Fruit fly (Drosophila melanogaster) whole organism, prepupa: ENCODE data around the gene CG31659.

ENCODE experiments used
- CG11294 ChIP-seq: fragments of 200-800 bp; sonication (Bioruptor generic); IDR thresholded peaks from 2 replicates; pipeline ENCODE4 v1.3.6; 2022; ENCODE audit warnings: missing biosample characterization, missing genetic modification characterization
- CG8119 ChIP-seq: fragments of 200-800 bp; sonication (Bioruptor generic); IDR thresholded peaks from 3 replicates; pipeline ENCODE4 v1.3.6; 2022; ENCODE audit warnings: missing biosample characterization, missing genetic modification characterization
- Gug ChIP-seq: fragments of 200-800 bp; sonication (Bioruptor generic); IDR thresholded peaks from 2 replicates; pipeline ENCODE4 v1.3.6; 2022; ENCODE audit warnings: missing biosample characterization, missing genetic modification characterization
- Hr39 ChIP-seq: fragments of 200-800 bp; sonication (Bioruptor generic); optimal IDR thresholded peaks from 2 replicates; lab custom pipeline; 2016; ENCODE audit warnings: missing biosample characterization, missing genetic modification characterization
- Met ChIP-seq: fragments of 200-800 bp; sonication (Bioruptor generic); optimal IDR thresholded peaks from 3 replicates; lab custom pipeline; 2016; ENCODE audit warnings: missing biosample characterization, missing genetic modification characterization
- OdsH ChIP-seq: fragments of 200-800 bp; sonication (Bioruptor generic); optimal IDR thresholded peaks from 3 replicates; lab custom pipeline; 2016; ENCODE audit warnings: missing biosample characterization, missing genetic modification characterization
- Sox102F ChIP-seq: fragments of 200-800 bp; sonication (Bioruptor generic); optimal IDR thresholded peaks from 2 replicates; lab custom pipeline; 2016; ENCODE audit warnings: missing biosample characterization, mild to moderate bottlenecking, missing genetic modification characterization
- dsx ChIP-seq: fragments of 200-800 bp; optimal IDR thresholded peaks from 3 replicates; lab custom pipeline; 2019; ENCODE audit warnings: missing biosample characterization, mild to moderate bottlenecking, missing genetic modification characterization, moderate library complexity; ENCODE audit not compliant: poor library complexity, severe bottlenecking
- salr ChIP-seq, 2 experiments: fragments of 200-800 bp; sonication (Bioruptor generic); optimal IDR thresholded peaks; 3 replicates each; lab custom pipeline; 2016 to 2018; ENCODE audit warnings: missing biosample characterization in 2 of 2, missing genetic modification characterization in 2 of 2, mild to moderate bottlenecking in 1 of 2
- spab ChIP-seq: fragments of 200-800 bp; sonication (Bioruptor generic); optimal IDR thresholded peaks from 2 replicates; lab custom pipeline; 2017; ENCODE audit warnings: missing biosample characterization, mild to moderate bottlenecking, missing genetic modification characterization, missing genetic modification reagents

- TF ChIP-seq Gug (GFP tag; lab: Robert Waterston, UW): no peak
- no peak for TF ChIP-seq Met
- TF ChIP-seq OdsH (GFP tag; lab: Kevin White, UChicago): no peak
- no peak for TF ChIP-seq Hr39
- no peak for TF ChIP-seq spab
- TF ChIP-seq Sox102F (GFP tag; lab: Kevin White, UChicago): no peak
- no peak for TF ChIP-seq CG8119 (GFP tag; lab: Robert Waterston, UW)
- no peak for TF ChIP-seq salr (GFP tag; optimal IDR thresholded peaks at IDR 0.05; lab: Kevin White, UChicago)
- TF ChIP-seq CG11294 (GFP tag; lab: Robert Waterston, UW): no peak
- no peak for TF ChIP-seq dsx (GFP tag; lab: Kevin White, UChicago)
Measured at dm6 chr2L:1390271-1390670, 30.7 kb upstream of the CG31659 start.
